Worm (Caenorhabditis elegans) whole organism, L3 larva: ENCODE data around the gene bmy-1.

ENCODE experiments used
- R02D3.7 ChIP-seq: fragments of 150-350 bp; optimal IDR thresholded peaks from 2 replicates; lab custom pipeline; 2014; ENCODE audit warnings: missing biosample characterization, missing genetic modification characterization
- ceh-16 ChIP-seq: sonication (generic microtip); optimal IDR thresholded peaks from 2 replicates; lab custom pipeline; 2017; ENCODE audit warnings: missing biosample characterization, missing genetic modification characterization
- fkh-10 ChIP-seq: sonication (generic microtip); optimal IDR thresholded peaks from 2 replicates; lab custom pipeline; 2017; ENCODE audit warnings: missing biosample characterization, missing genetic modification reagents, missing genetic modification characterization
- fos-1 ChIP-seq: fragments of 150-350 bp; optimal IDR thresholded peaks from 2 replicates; lab custom pipeline; 2014; ENCODE audit warnings: missing biosample characterization, missing genetic modification characterization
- nhr-12 ChIP-seq: fragments of 150-350 bp; optimal IDR thresholded peaks from 2 replicates; lab custom pipeline; 2014; ENCODE audit warnings: missing biosample characterization, missing genetic modification characterization
- nhr-23 ChIP-seq: fragments of 150-350 bp; optimal IDR thresholded peaks from 2 replicates; lab custom pipeline; 2014; ENCODE audit warnings: missing biosample characterization, missing genetic modification reagents, missing genetic modification characterization
- nhr-28 ChIP-seq: fragments of 150-350 bp; optimal IDR thresholded peaks from 2 replicates; lab custom pipeline; 2014; ENCODE audit warnings: missing biosample characterization, missing genetic modification characterization
- nhr-43 ChIP-seq: sonication (generic microtip); optimal IDR thresholded peaks from 2 replicates; lab custom pipeline; 2016; ENCODE audit warnings: mild to moderate bottlenecking, missing genetic modification characterization, missing compliant biosample characterization; ENCODE audit not compliant: poor library complexity, severe bottlenecking
- nhr-77 ChIP-seq: fragments of 150-350 bp; optimal IDR thresholded peaks from 2 replicates; lab custom pipeline; 2014; ENCODE audit warnings: missing biosample characterization, missing genetic modification characterization
- pqm-1 ChIP-seq: fragments of 150-350 bp; optimal IDR thresholded peaks from 2 replicates; lab custom pipeline; 2017; ENCODE audit warnings: missing biosample characterization, missing genetic modification characterization, inconsistent platforms
- skn-1 ChIP-seq: fragments of 150-350 bp; optimal IDR thresholded peaks from 2 replicates; lab custom pipeline; 2014; ENCODE audit warnings: missing biosample characterization, missing genetic modification characterization
- snpc-4 ChIP-seq: fragments of 150-350 bp; optimal IDR thresholded peaks from 2 replicates; lab custom pipeline; 2014; ENCODE audit warnings: missing biosample characterization, missing genetic modification characterization
- unc-62 ChIP-seq: fragments of 150-350 bp; sonication (generic microtip); optimal IDR thresholded peaks from 4 replicates; lab custom pipeline; 2014; ENCODE audit warnings: missing biosample characterization, missing genetic modification reagents, missing genetic modification characterization

DNA sequence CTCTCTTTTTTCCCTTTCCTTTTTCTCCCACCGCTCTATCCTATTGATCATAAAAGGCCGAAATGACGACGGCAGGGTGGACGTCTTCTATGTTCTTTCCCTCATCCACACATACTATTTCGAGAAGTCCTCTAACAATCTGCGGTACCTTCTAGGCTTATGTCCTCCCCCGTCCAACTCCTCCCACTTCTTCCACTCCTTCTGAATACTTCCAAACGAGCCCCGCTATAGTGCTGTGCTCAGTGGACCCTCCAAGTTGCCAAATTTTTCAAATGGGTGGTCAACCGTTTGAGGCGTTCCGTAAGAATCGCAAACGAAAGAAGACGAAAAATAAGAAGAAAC, 22.5 kb upstream of the bmy-1 start:
- TF ChIP-seq unc-62 (GFP tag; lab: Kevin White, UChicago) (no peak), fkh-10 (GFP tag; lab: Kevin White, UChicago) (peak; percentile 68), pqm-1 (tag; lab: Kevin White, UChicago) (no peak), skn-1 (tag; lab: Kevin White, UChicago) (no peak), nhr-12 (tag; lab: Kevin White, UChicago) (no peak), nhr-23 (tag; lab: Kevin White, UChicago) (no peak), nhr-77 (tag; lab: Kevin White, UChicago) (no peak), ceh-16 (tag; lab: Kevin White, UChicago) (no peak), snpc-4 (no peak), nhr-28 (no peak), nhr-43 (tag; lab: Kevin White, UChicago) (no peak), R02D3.7 (no peak), fos-1 (tag; lab: Kevin White, UChicago) (no peak)
